Worm (Caenorhabditis elegans) whole organism, L1 larva: Measurements from ENCODE around the gene hmg-1.1.

Source experiments
- C04F5.9 ChIP-seq: sonication (generic microtip); optimal IDR thresholded peaks from 2 replicates; lab custom pipeline; 2016; ENCODE audit warnings: missing genetic modification characterization, missing compliant biosample characterization
- C34B4.2 ChIP-seq: sonication (generic microtip); optimal IDR thresholded peaks from 2 replicates; lab custom pipeline; 2017; ENCODE audit warnings: mild to moderate bottlenecking, missing genetic modification characterization, missing compliant biosample characterization
- F16B12.6 ChIP-seq: fragments of 150-350 bp; optimal IDR thresholded peaks from 2 replicates; lab custom pipeline; 2014; ENCODE audit warnings: missing biosample characterization, missing genetic modification characterization
- Y116A8C.19 ChIP-seq: sonication (generic microtip); optimal IDR thresholded peaks from 2 replicates; lab custom pipeline; 2016; ENCODE audit warnings: missing compliant biosample characterization, missing genetic modification characterization, borderline replicate concordance
- aha-1 ChIP-seq: fragments of 150-350 bp; optimal IDR thresholded peaks from 2 replicates; lab custom pipeline; 2014; ENCODE audit warnings: missing biosample characterization, missing genetic modification characterization
- alr-1 ChIP-seq: fragments of 200-800 bp; sonication (Bioruptor generic); optimal IDR thresholded peaks from 2 replicates; lab custom pipeline; 2018; ENCODE audit warnings: borderline replicate concordance, mild to moderate bottlenecking, missing genetic modification characterization, missing compliant biosample characterization
- dpl-1 ChIP-seq, 3 experiments: fragments of 150-350 bp in 2 of 3; sonication (generic microtip) in 1 of 3; optimal IDR thresholded peaks; 2 replicates each; lab custom pipeline; 2014 to 2017; ENCODE audit warnings: missing biosample characterization in 3 of 3, missing genetic modification characterization in 3 of 3, missing genetic modification reagents in 3 of 3
- efl-1 ChIP-seq, 4 experiments: fragments of 150-350 bp; optimal IDR thresholded peaks in 3 of 4; peaks in 1 of 4; 1 replicate in 1 of 4; 2 replicates in 3 of 4; lab custom pipeline; 2014; ENCODE audit warnings: missing biosample characterization in 2 of 4, missing genetic modification characterization in 2 of 4, missing genetic modification reagents in 2 of 4
- efl-3 ChIP-seq: fragments of 200-800 bp; sonication (Bioruptor generic); optimal IDR thresholded peaks from 2 replicates; lab custom pipeline; 2018; ENCODE audit warnings: mild to moderate bottlenecking, missing genetic modification characterization, missing compliant biosample characterization
- egl-13 ChIP-seq: sonication (generic microtip); optimal IDR thresholded peaks from 2 replicates; lab custom pipeline; 2016; ENCODE audit warnings: missing genotype, missing genetic modification reagents, missing genetic modification characterization, missing compliant biosample characterization
- egl-27 ChIP-seq, 2 experiments: fragments of 150-350 bp in 1 of 2; sonication (generic microtip); optimal IDR thresholded peaks; 3 replicates each; lab custom pipeline; 2017 to 2018; ENCODE audit warnings: missing biosample characterization in 2 of 2, missing genetic modification characterization in 2 of 2, missing genetic modification reagents in 2 of 2
- elt-2 ChIP-seq: sonication (generic microtip); optimal IDR thresholded peaks from 2 replicates; lab custom pipeline; 2016; ENCODE audit warnings: missing genetic modification characterization, mild to moderate bottlenecking, inconsistent platforms, missing compliant biosample characterization, missing genetic modification reagents
- fkh-10 ChIP-seq: sonication (generic microtip); optimal IDR thresholded peaks from 2 replicates; lab custom pipeline; 2017; ENCODE audit warnings: missing biosample characterization, missing genetic modification reagents, missing genetic modification characterization
- fkh-8 ChIP-seq: sonication (generic microtip); optimal IDR thresholded peaks from 2 replicates; lab custom pipeline; 2016; ENCODE audit warnings: mild to moderate bottlenecking, missing genetic modification characterization, missing compliant biosample characterization
- fos-1 ChIP-seq: fragments of 150-350 bp; optimal IDR thresholded peaks from 2 replicates; lab custom pipeline; 2014; ENCODE audit warnings: missing biosample characterization, missing genetic modification characterization
- grh-1 ChIP-seq: fragments of 200-800 bp; sonication (Bioruptor generic); IDR thresholded peaks from 2 replicates; pipeline ENCODE4 v1.3.6; 2022; ENCODE audit warnings: missing genetic modification reagents, missing genetic modification characterization, missing compliant biosample characterization
- hlh-4 ChIP-seq: sonication (generic microtip); optimal IDR thresholded peaks from 2 replicates; lab custom pipeline; 2016; ENCODE audit warnings: mild to moderate bottlenecking, missing genetic modification characterization, missing compliant biosample characterization
- hpl-2 ChIP-seq: fragments of 150-350 bp; optimal IDR thresholded peaks from 2 replicates; lab custom pipeline; 2014; ENCODE audit warnings: missing biosample characterization, missing genetic modification reagents, missing genetic modification characterization
- irx-1 ChIP-seq: sonication (generic microtip); optimal IDR thresholded peaks from 2 replicates; lab custom pipeline; 2016; ENCODE audit warnings: missing genetic modification characterization, missing compliant biosample characterization
- lin-13 ChIP-seq: fragments of 150-350 bp; optimal IDR thresholded peaks from 2 replicates; lab custom pipeline; 2014; ENCODE audit warnings: missing biosample characterization, missing genetic modification reagents, missing genetic modification characterization
- lin-15B ChIP-seq: fragments of 150-350 bp; sonication (generic microtip); optimal IDR thresholded peaks from 3 replicates; lab custom pipeline; 2014; ENCODE audit warnings: missing biosample characterization, missing genetic modification characterization
- lir-3 ChIP-seq: sonication (generic microtip); optimal IDR thresholded peaks from 2 replicates; lab custom pipeline; 2016; ENCODE audit warnings: mild to moderate bottlenecking, missing genetic modification characterization, moderate library complexity, missing compliant biosample characterization; ENCODE audit not compliant: poor library complexity
- mab-9 ChIP-seq: fragments of 200-800 bp; sonication (Bioruptor generic); IDR thresholded peaks from 2 replicates; pipeline ENCODE4 v1.3.6; 2022; ENCODE audit warnings: missing genetic modification reagents, missing genetic modification characterization, missing compliant biosample characterization
- mef-2 ChIP-seq: fragments of 150-350 bp; optimal IDR thresholded peaks from 2 replicates; lab custom pipeline; 2014; ENCODE audit warnings: missing biosample characterization, missing genetic modification characterization
- mep-1 ChIP-seq: fragments of 150-350 bp; optimal IDR thresholded peaks from 2 replicates; lab custom pipeline; 2014; ENCODE audit warnings: missing biosample characterization, missing genetic modification characterization
- nhr-11 ChIP-seq: fragments of 150-350 bp; optimal IDR thresholded peaks from 2 replicates; lab custom pipeline; 2014; ENCODE audit warnings: missing biosample characterization, missing genetic modification characterization
- nhr-12 ChIP-seq: sonication (generic microtip); optimal IDR thresholded peaks from 2 replicates; lab custom pipeline; 2017; ENCODE audit warnings: missing biosample characterization, missing genetic modification characterization
- nhr-19 ChIP-seq: fragments of 200-800 bp; sonication (Bioruptor generic); conservative IDR thresholded peaks from 2 replicates; pipeline ENCODE4 v1.3.6; 2022; ENCODE audit warnings: missing genetic modification characterization, missing compliant biosample characterization
- nhr-20 ChIP-seq: sonication (generic microtip); optimal IDR thresholded peaks from 2 replicates; lab custom pipeline; 2016; ENCODE audit warnings: mild to moderate bottlenecking, missing genetic modification characterization, missing compliant biosample characterization
- nhr-28 ChIP-seq: fragments of 150-350 bp; optimal IDR thresholded peaks from 2 replicates; lab custom pipeline; 2014; ENCODE audit warnings: missing biosample characterization, missing genetic modification characterization
- nhr-47 ChIP-seq: sonication (generic microtip); optimal IDR thresholded peaks from 2 replicates; lab custom pipeline; 2016; ENCODE audit warnings: mild to moderate bottlenecking, missing genetic modification characterization, moderate library complexity, missing compliant biosample characterization
- nhr-84 ChIP-seq: sonication (generic microtip); optimal IDR thresholded peaks from 2 replicates; lab custom pipeline; 2017; ENCODE audit warnings: missing biosample characterization, missing genetic modification characterization
- nhr-90 ChIP-seq: sonication (generic microtip); optimal IDR thresholded peaks from 2 replicates; lab custom pipeline; 2016; ENCODE audit warnings: mild to moderate bottlenecking, missing genetic modification characterization, missing compliant biosample characterization; ENCODE audit not compliant: poor library complexity
- pag-3 ChIP-seq: sonication (generic microtip); optimal IDR thresholded peaks from 2 replicates; lab custom pipeline; 2017; ENCODE audit warnings: missing genetic modification characterization, mild to moderate bottlenecking, missing compliant biosample characterization, antibody characterized with exemption, borderline replicate concordance; ENCODE audit not compliant: insufficient read depth
- pqm-1 ChIP-seq: sonication (generic microtip); optimal IDR thresholded peaks from 3 replicates; lab custom pipeline; 2017; ENCODE audit warnings: missing biosample characterization, missing genetic modification characterization
- skn-1 ChIP-seq: fragments of 150-350 bp; optimal IDR thresholded peaks from 2 replicates; lab custom pipeline; 2014; ENCODE audit warnings: missing biosample characterization, missing genetic modification characterization
- snu-23 ChIP-seq: sonication (generic microtip); optimal IDR thresholded peaks from 2 replicates; lab custom pipeline; 2016; ENCODE audit warnings: missing genetic modification characterization, missing compliant biosample characterization
- sox-4 ChIP-seq: sonication (generic microtip); optimal IDR thresholded peaks from 2 replicates; lab custom pipeline; 2016; ENCODE audit warnings: missing genetic modification characterization, missing compliant biosample characterization
- sup-37 ChIP-seq: fragments of 200-800 bp; sonication (Bioruptor generic); optimal IDR thresholded peaks from 2 replicates; lab custom pipeline; 2018; ENCODE audit warnings: mild to moderate bottlenecking, missing genetic modification characterization, missing compliant biosample characterization
- swsn-7 ChIP-seq: sonication (generic microtip); optimal IDR thresholded peaks from 2 replicates; lab custom pipeline; 2016; ENCODE audit warnings: missing genetic modification characterization, missing compliant biosample characterization
- unc-86 ChIP-seq: sonication (generic microtip); optimal IDR thresholded peaks from 2 replicates; lab custom pipeline; 2016; ENCODE audit warnings: missing genetic modification characterization, missing compliant biosample characterization
- unc-98 ChIP-seq: fragments of 200-800 bp; sonication (Bioruptor generic); IDR thresholded peaks from 2 replicates; pipeline ENCODE4 v1.3.6; 2022; ENCODE audit warnings: missing genetic modification characterization, missing compliant biosample characterization
- xbp-1 ChIP-seq: sonication (generic microtip); optimal IDR thresholded peaks from 2 replicates; lab custom pipeline; 2016; ENCODE audit warnings: missing genetic modification characterization, missing compliant biosample characterization
- ztf-11 ChIP-seq, 2 experiments: sonication (generic microtip); optimal IDR thresholded peaks; 2 replicates each; lab custom pipeline; 2016 to 2017; ENCODE audit warnings: missing genetic modification characterization in 2 of 2, missing biosample characterization in 1 of 2, missing compliant biosample characterization in 1 of 2

hmg-1.1 gene

ce11 chrII:14250147-14250965 is at the start of gene hmg-1.1 (continued):
- TF ChIP-seq mep-1 (tag; lab: Kevin White, UChicago) (peak; percentile 74), nhr-47 (tag; lab: Kevin White, UChicago) (peak; percentile 67), C34B4.2 (tag; lab: Kevin White, UChicago) (no peak), nhr-90 (tag; lab: Kevin White, UChicago) (peak; percentile 64), nhr-84 (tag; lab: Kevin White, UChicago) (no peak), ztf-11 (tag; optimal IDR thresholded peaks at IDR 0.05; lab: Kevin White, UChicago) (peak in 1 of 2 experiments; percentile 63), nhr-20 (peak; percentile 68), nhr-12 (tag; lab: Kevin White, UChicago) (no peak), efl-3 (GFP tag; lab: Kevin White, UChicago) (no peak), irx-1 (tag; lab: Kevin White, UChicago) (peak; percentile 18), lir-3 (tag; lab: Kevin White, UChicago) (peak; percentile 61), snu-23 (GFP tag; lab: Kevin White, UChicago) (peak; percentile 85), elt-2 (tag; lab: Kevin White, UChicago) (peak; percentile 0), pqm-1 (no peak)

- TF ChIP-seq lir-3 (tag; lab: Kevin White, UChicago): no peak
- TF ChIP-seq mab-9: no peak
- no peak for TF ChIP-seq unc-98 (GFP tag; lab: Robert Waterston, UW)
- no peak for TF ChIP-seq C04F5.9 (tag; lab: Kevin White, UChicago)
- TF ChIP-seq egl-13: no peak
- TF ChIP-seq hpl-2 (GFP tag; lab: Kevin White, UChicago): no peak
- TF ChIP-seq nhr-19 (GFP tag; lab: Robert Waterston, UW): no peak
- no peak for TF ChIP-seq sox-4 (tag; lab: Kevin White, UChicago)
- no peak for TF ChIP-seq fkh-10 (GFP tag; lab: Kevin White, UChicago)
- no peak for TF ChIP-seq grh-1 (GFP tag; lab: Robert Waterston, UW)
- TF ChIP-seq Y116A8C.19: no peak
- TF ChIP-seq swsn-7: no peak
- no peak for TF ChIP-seq alr-1
- no peak for TF ChIP-seq sup-37 (GFP tag; lab: Kevin White, UChicago)
- no peak for TF ChIP-seq lin-13 (GFP tag; lab: Kevin White, UChicago)
- no peak for TF ChIP-seq lin-15B
- TF ChIP-seq mef-2 (tag; lab: Kevin White, UChicago): no peak
- no peak for TF ChIP-seq fkh-8 (tag; lab: Kevin White, UChicago)
Observed at ce11 chrII:14205335-14205734, 45.2 kb upstream of the hmg-1.1 start, which contains the start of gene ace-3. Gene ace-3, plus strand, starts transcription at chrII:14205635.

DNA sequence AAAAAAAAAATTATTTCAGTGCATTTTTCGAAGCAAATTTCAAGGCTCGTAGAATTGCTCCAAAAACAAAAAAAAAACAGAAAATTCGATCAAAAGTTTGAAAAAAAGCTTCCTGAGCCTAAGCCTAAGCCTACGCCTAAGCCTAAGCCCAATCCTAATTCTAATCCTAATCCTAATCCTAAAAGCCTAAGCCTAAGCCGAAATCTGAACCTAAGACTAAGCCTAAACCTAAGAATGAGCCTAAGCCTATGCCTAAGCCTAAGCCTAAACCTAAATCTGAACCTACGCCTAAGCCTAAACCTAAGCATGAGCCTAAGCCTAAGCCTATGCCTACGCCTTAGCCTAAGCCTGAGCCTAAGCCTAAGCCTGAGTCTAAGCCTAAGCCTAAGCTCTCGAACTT is 44.3 kb upstream of the hmg-1.1 start:
- TF ChIP-seq elt-2 (tag; lab: Kevin White, UChicago): no peak
- TF ChIP-seq nhr-28 (tag; lab: Kevin White, UChicago): no peak
- no peak for TF ChIP-seq pag-3 (tag; lab: Kevin White, UChicago)
- no peak for TF ChIP-seq irx-1 (tag; lab: Kevin White, UChicago)
- TF ChIP-seq unc-86: no peak
- no peak for TF ChIP-seq skn-1 (tag; lab: Kevin White, UChicago)
- TF ChIP-seq dpl-1 (GFP tag; optimal IDR thresholded peaks at IDR 0.05; lab: Kevin White, UChicago): no peak
- no peak for TF ChIP-seq egl-27 (tag; optimal IDR thresholded peaks at IDR 0.05; lab: Kevin White, UChicago)
- no peak for TF ChIP-seq fos-1 (tag; lab: Kevin White, UChicago)
- no peak for TF ChIP-seq xbp-1 (tag; lab: Kevin White, UChicago)
- TF ChIP-seq efl-1 (optimal IDR thresholded peaks at IDR 0.05; lab: Kevin White, UChicago): no peak
- no peak for TF ChIP-seq efl-1 (GFP tag; optimal IDR thresholded peaks at IDR 0.05 in 1 of 2; lab: Kevin White, UChicago)
- no peak for TF ChIP-seq nhr-12 (tag; lab: Kevin White, UChicago)
- TF ChIP-seq F16B12.6 (tag; lab: Kevin White, UChicago): no peak
- no peak for TF ChIP-seq hlh-4 (tag; lab: Kevin White, UChicago)
- TF ChIP-seq aha-1: no peak
- no peak for TF ChIP-seq mef-2 (tag; lab: Kevin White, UChicago)
- no peak for TF ChIP-seq nhr-11
